Worm (Caenorhabditis elegans): ENCODE measurements around the gene Y64G10A.10.

ce11 chrIV:14274834-14275233, 33.6 kb upstream of the Y64G10A.10 start:
- TF ChIP-seq bed-2 (GFP tag; IDR thresholded peaks at IDR 0.05) (no peak), nfya-1 (tag; optimal IDR thresholded peaks at IDR 0.05; ENCODE audit: borderline replicate concordance, insufficient read depth) (no peak), him-1 (tag; optimal IDR thresholded peaks at IDR 0.05) (no peak), C06A6.2 (GFP tag; conservative IDR thresholded peaks at IDR 0.05) (no peak)

Data from whole organism, young adult.